Fruit fly (Drosophila melanogaster) whole organism, embryonic: ENCODE data around the gene CG34116.

Experiments used
- Ada2b ChIP-seq: fragments of 200-800 bp; sonication (Bioruptor generic); IDR thresholded peaks from 2 replicates; pipeline ENCODE4 v1.3.6; 2022; ENCODE audit warnings: missing biosample characterization, missing genetic modification characterization
- Atf6 ChIP-seq: fragments of 200-800 bp; sonication (Bioruptor generic); IDR thresholded peaks from 2 replicates; pipeline ENCODE4 v1.3.6; 2022; ENCODE audit warnings: missing biosample characterization, missing genetic modification characterization
- Bgb ChIP-seq: fragments of 200-800 bp; sonication (Bioruptor generic); IDR thresholded peaks from 2 replicates; pipeline ENCODE4 v1.3.6; 2022; ENCODE audit warnings: missing biosample characterization, missing genetic modification characterization; ENCODE audit not compliant: partially characterized antibody
- CG10366 ChIP-seq: fragments of 200-800 bp; sonication (Bioruptor generic); IDR thresholded peaks from 2 replicates; pipeline ENCODE4 v1.3.6; 2022; ENCODE audit warnings: missing biosample characterization, missing genetic modification characterization
- CG12071 ChIP-seq: fragments of 200-800 bp; sonication (Bioruptor generic); optimal IDR thresholded peaks from 3 replicates; lab custom pipeline; 2018; ENCODE audit warnings: missing biosample characterization, mild to moderate bottlenecking, missing genetic modification characterization
- CG13123 ChIP-seq: fragments of 200-800 bp; sonication (Bioruptor generic); optimal IDR thresholded peaks from 2 replicates; lab custom pipeline; 2016; ENCODE audit warnings: missing biosample characterization, missing genetic modification characterization
- CG14441 ChIP-seq: fragments of 200-800 bp; sonication (Bioruptor generic); IDR thresholded peaks from 2 replicates; pipeline ENCODE4 v1.3.6; 2022; ENCODE audit warnings: missing biosample characterization, missing genetic modification characterization
- CG14860 ChIP-seq: fragments of 200-800 bp; sonication (Bioruptor generic); IDR thresholded peaks from 3 replicates; pipeline ENCODE4 v1.3.6; 2022; ENCODE audit warnings: missing biosample characterization, missing genetic modification characterization; ENCODE audit not compliant: partially characterized antibody
- CG15601 ChIP-seq: fragments of 200-800 bp; sonication (Bioruptor generic); optimal IDR thresholded peaks from 3 replicates; lab custom pipeline; 2019; ENCODE audit warnings: missing biosample characterization, mild to moderate bottlenecking, missing genetic modification characterization, moderate library complexity
- CG16863 ChIP-seq: fragments of 200-800 bp; sonication (Bioruptor generic); optimal IDR thresholded peaks from 3 replicates; lab custom pipeline; 2016; ENCODE audit warnings: missing biosample characterization, missing genetic modification characterization
- CG17328 ChIP-seq: fragments of 200-800 bp; sonication (Bioruptor generic); IDR thresholded peaks from 2 replicates; pipeline ENCODE4 v1.3.6; 2022; ENCODE audit warnings: missing biosample characterization, missing genetic modification characterization
- CG17361 ChIP-seq: fragments of 200-800 bp; sonication (Bioruptor generic); IDR thresholded peaks from 3 replicates; pipeline ENCODE4 v1.3.6; 2022; ENCODE audit warnings: missing biosample characterization, missing genetic modification characterization
- CG1832 ChIP-seq: fragments of 200-800 bp; sonication (Bioruptor generic); optimal IDR thresholded peaks from 2 replicates; lab custom pipeline; 2017; ENCODE audit warnings: missing biosample characterization, mild to moderate bottlenecking, missing genetic modification characterization, inconsistent platforms
- CG34422 ChIP-seq: fragments of 200-800 bp; sonication (Bioruptor generic); IDR thresholded peaks from 3 replicates; pipeline ENCODE4 v1.3.6; 2022; ENCODE audit warnings: missing biosample characterization, missing genetic modification characterization
- CG3995 ChIP-seq: fragments of 200-800 bp; sonication (Bioruptor generic); optimal IDR thresholded peaks from 3 replicates; lab custom pipeline; 2016; ENCODE audit warnings: missing biosample characterization, missing genetic modification characterization
- CG4360 ChIP-seq: fragments of 200-800 bp; sonication (Bioruptor generic); IDR thresholded peaks from 2 replicates; pipeline ENCODE4 v1.3.6; 2022; ENCODE audit warnings: missing biosample characterization, missing genetic modification characterization
- CG4404 ChIP-seq: fragments of 200-800 bp; sonication (Bioruptor generic); IDR thresholded peaks from 2 replicates; pipeline ENCODE4 v1.3.6; 2022; ENCODE audit warnings: missing biosample characterization, missing genetic modification characterization
- CG6791 ChIP-seq: fragments of 200-800 bp; sonication (Bioruptor generic); IDR thresholded peaks from 3 replicates; pipeline ENCODE4 v1.3.6; 2022; ENCODE audit warnings: missing biosample characterization, missing genetic modification characterization; ENCODE audit not compliant: partially characterized antibody
- CG8924 ChIP-seq: fragments of 200-800 bp; optimal IDR thresholded peaks from 3 replicates; lab custom pipeline; 2019; ENCODE audit warnings: missing biosample characterization, mild to moderate bottlenecking, missing genetic modification characterization, moderate library complexity
- CG9797 ChIP-seq: fragments of 200-800 bp; sonication (Bioruptor generic); optimal IDR thresholded peaks from 3 replicates; lab custom pipeline; 2018; ENCODE audit warnings: missing biosample characterization, mild to moderate bottlenecking, missing genetic modification characterization
- CG9817 ChIP-seq: fragments of 200-800 bp; sonication (Bioruptor generic); optimal IDR thresholded peaks from 2 replicates; lab custom pipeline; 2018; ENCODE audit warnings: missing biosample characterization, mild to moderate bottlenecking, missing genetic modification characterization, moderate library complexity
- CoRest ChIP-seq: fragments of 200-800 bp; sonication (Bioruptor generic); optimal IDR thresholded peaks from 3 replicates; lab custom pipeline; 2018; ENCODE audit warnings: missing biosample characterization, mild to moderate bottlenecking, missing genetic modification characterization, moderate library complexity
- D19B ChIP-seq: fragments of 200-800 bp; sonication (Bioruptor generic); optimal IDR thresholded peaks from 2 replicates; lab custom pipeline; 2017; ENCODE audit warnings: missing biosample characterization, mild to moderate bottlenecking, missing genetic modification characterization
- Dip3 ChIP-seq: fragments of 200-800 bp; sonication (Bioruptor generic); optimal IDR thresholded peaks from 3 replicates; lab custom pipeline; 2016; ENCODE audit warnings: missing biosample characterization, missing genetic modification characterization
- HLH4C ChIP-seq: fragments of 200-800 bp; sonication (Bioruptor generic); IDR thresholded peaks from 3 replicates; pipeline ENCODE4 v1.3.6; 2022; ENCODE audit warnings: missing biosample characterization, missing genetic modification characterization; ENCODE audit not compliant: partially characterized antibody
- HLH54F ChIP-seq: fragments of 200-800 bp; sonication (Bioruptor generic); optimal IDR thresholded peaks from 3 replicates; lab custom pipeline; 2016; ENCODE audit warnings: missing biosample characterization, missing genetic modification characterization
- Lim3 ChIP-seq: fragments of 200-800 bp; sonication (Bioruptor generic); IDR thresholded peaks from 2 replicates; pipeline ENCODE4 v1.3.6; 2022; ENCODE audit warnings: missing biosample characterization, missing genetic modification characterization
- MBD-R2 ChIP-seq: fragments of 200-800 bp; sonication (Bioruptor generic); IDR thresholded peaks from 2 replicates; pipeline ENCODE4 v1.3.6; 2022; ENCODE audit warnings: missing biosample characterization, missing genetic modification characterization
- Max ChIP-seq: fragments of 200-800 bp; sonication (Bioruptor generic); optimal IDR thresholded peaks from 2 replicates; lab custom pipeline; 2016; ENCODE audit warnings: missing biosample characterization, mild to moderate bottlenecking, missing genetic modification characterization
- Med ChIP-seq: fragments of 200-800 bp; sonication (Bioruptor generic); peaks from one replicate; lab custom pipeline; 2016; ENCODE audit warnings: missing biosample characterization, missing genetic modification characterization, mild to moderate bottlenecking, inconsistent platforms, moderate library complexity
- NC2α ChIP-seq: fragments of 200-800 bp; sonication (Bioruptor generic); optimal IDR thresholded peaks from 2 replicates; lab custom pipeline; 2016; ENCODE audit warnings: missing biosample characterization, missing genetic modification characterization
- Oli ChIP-seq: fragments of 200-800 bp; sonication (Bioruptor generic); optimal IDR thresholded peaks from 2 replicates; lab custom pipeline; 2018; ENCODE audit warnings: missing biosample characterization, mild to moderate bottlenecking, missing genetic modification characterization, moderate library complexity
- Rfx ChIP-seq: fragments of 200-800 bp; sonication (Bioruptor generic); IDR thresholded peaks from 2 replicates; pipeline ENCODE4 v1.3.6; 2022; ENCODE audit warnings: missing biosample characterization, missing genetic modification characterization
- ab ChIP-seq: fragments of 200-800 bp; sonication (Bioruptor generic); optimal IDR thresholded peaks from 2 replicates; lab custom pipeline; 2016; ENCODE audit warnings: missing biosample characterization, missing genetic modification characterization
- bcd ChIP-seq: fragments of 200-800 bp; sonication (Bioruptor generic); optimal IDR thresholded peaks from 2 replicates; lab custom pipeline; 2017; ENCODE audit warnings: missing biosample characterization, mild to moderate bottlenecking, missing genetic modification characterization
- cas ChIP-seq: fragments of 200-800 bp; sonication (Bioruptor generic); IDR thresholded peaks from 2 replicates; pipeline ENCODE4 v1.3.6; 2022; ENCODE audit warnings: missing biosample characterization, missing genetic modification characterization
- chm ChIP-seq: fragments of 200-800 bp; sonication (Bioruptor generic); IDR thresholded peaks from 2 replicates; pipeline ENCODE4 v1.3.6; 2022; ENCODE audit warnings: missing biosample characterization, missing genetic modification characterization
- ci ChIP-seq: fragments of 200-800 bp; sonication (Bioruptor generic); IDR thresholded peaks from 3 replicates; pipeline ENCODE4 v1.3.6; 2022; ENCODE audit warnings: missing biosample characterization, missing genetic modification characterization
- croc ChIP-seq: fragments of 200-800 bp; sonication (Bioruptor generic); conservative IDR thresholded peaks from 3 replicates; pipeline ENCODE4 v1.3.6; 2022; ENCODE audit warnings: missing biosample characterization, missing genetic modification characterization
- crol ChIP-seq: fragments of 200-800 bp; sonication (Bioruptor generic); IDR thresholded peaks from 2 replicates; pipeline ENCODE4 v1.3.6; 2022; ENCODE audit warnings: missing biosample characterization, missing genetic modification characterization
- dm ChIP-seq: fragments of 200-800 bp; sonication (Bioruptor generic); optimal IDR thresholded peaks from 3 replicates; lab custom pipeline; 2016; ENCODE audit warnings: missing biosample characterization, missing genetic modification characterization
- dmrt11E ChIP-seq: fragments of 200-800 bp; sonication (Bioruptor generic); optimal IDR thresholded peaks from 3 replicates; lab custom pipeline; 2018; ENCODE audit warnings: missing biosample characterization, mild to moderate bottlenecking, missing genetic modification characterization, moderate library complexity
- dysf ChIP-seq: fragments of 200-800 bp; sonication (Bioruptor generic); IDR thresholded peaks from 3 replicates; pipeline ENCODE4 v1.3.6; 2022; ENCODE audit warnings: missing biosample characterization, missing genetic modification characterization
- kay ChIP-seq: fragments of 200-800 bp; sonication (Bioruptor generic); optimal IDR thresholded peaks from 2 replicates; lab custom pipeline; 2016; ENCODE audit warnings: missing biosample characterization, missing genetic modification characterization
- ken ChIP-seq: fragments of 200-800 bp; sonication (Bioruptor generic); IDR thresholded peaks from 3 replicates; pipeline ENCODE4 v1.3.6; 2022; ENCODE audit warnings: missing biosample characterization, missing genetic modification characterization
- klu ChIP-seq: fragments of 200-800 bp; sonication (Bioruptor generic); IDR thresholded peaks from 2 replicates; pipeline ENCODE4 v1.3.6; 2022; ENCODE audit warnings: missing biosample characterization, missing genetic modification characterization
- kni ChIP-seq: fragments of 200-800 bp; sonication (Bioruptor generic); optimal IDR thresholded peaks from 3 replicates; lab custom pipeline; 2017; ENCODE audit warnings: mild to moderate bottlenecking, missing biosample characterization, missing genetic modification reagents, missing genetic modification characterization
- salm ChIP-seq: fragments of 200-800 bp; sonication (Bioruptor generic); optimal IDR thresholded peaks from 2 replicates; lab custom pipeline; 2018; ENCODE audit warnings: missing biosample characterization, mild to moderate bottlenecking, missing genetic modification characterization
- seq ChIP-seq: fragments of 200-800 bp; sonication (Bioruptor generic); IDR thresholded peaks from 2 replicates; pipeline ENCODE4 v1.3.6; 2022; ENCODE audit warnings: missing biosample characterization, missing genetic modification characterization
- sr ChIP-seq: fragments of 200-800 bp; sonication (Bioruptor generic); IDR thresholded peaks from 3 replicates; pipeline ENCODE4 v1.3.6; 2022; ENCODE audit warnings: missing biosample characterization, missing genetic modification characterization
- tll ChIP-seq, 2 experiments: fragments of 200-800 bp in 1 of 2; fragments of >200 bp in 1 of 2; sonication (Bioruptor generic) in 1 of 2; optimal IDR thresholded peaks; 2 replicates each; lab custom pipeline; 2017 to 2019; ENCODE audit warnings: missing biosample characterization in 2 of 2, missing genetic modification characterization in 2 of 2, mild to moderate bottlenecking in 1 of 2, moderate library complexity in 1 of 2
- tup ChIP-seq: fragments of 200-800 bp; sonication (Bioruptor generic); optimal IDR thresholded peaks from 2 replicates; lab custom pipeline; 2016; ENCODE audit warnings: missing biosample characterization, mild to moderate bottlenecking, missing genetic modification characterization, moderate library complexity
- zen2 ChIP-seq: fragments of 200-800 bp; sonication (Bioruptor generic); IDR thresholded peaks from 3 replicates; pipeline ENCODE4 v1.3.6; 2022; ENCODE audit warnings: missing biosample characterization, missing genetic modification characterization; ENCODE audit not compliant: partially characterized antibody

The CG34116 gene

dm6 chr3L:19833227-19833626 is 27.4 kb upstream of the CG34116 start (continued):
- TF ChIP-seq CG4404 (GFP tag; lab: Robert Waterston, UW) (no peak), bcd (GFP tag; lab: Kevin White, UChicago) (no peak), HLH4C (no peak), kay (GFP tag; lab: Kevin White, UChicago) (no peak), CG4360 (GFP tag; lab: Robert Waterston, UW) (0 out of 2 replicates have a peak, but pooled peaks have one; percentile 13), klu (GFP tag; lab: Robert Waterston, UW) (no peak), NC2α (GFP tag; lab: Kevin White, UChicago) (no peak), sr (GFP tag; lab: Robert Waterston, UW) (peak; percentile 81), CG14860 (GFP tag; lab: Robert Waterston, UW) (no peak), chm (no peak), croc (no peak), tll (GFP tag; optimal IDR thresholded peaks at IDR 0.05; lab: Kevin White, UChicago) (no peak), Med (GFP tag; lab: Kevin White, UChicago) (peak; percentile 60), Ada2b (no peak), tup (GFP tag; lab: Kevin White, UChicago) (no peak), CG17361 (GFP tag; lab: Robert Waterston, UW) (no peak), zen2 (GFP tag; lab: Robert Waterston, UW) (no peak), dm (GFP tag; lab: Kevin White, UChicago) (no peak), CG16863 (GFP tag; lab: Kevin White, UChicago) (no peak), HLH54F (GFP tag; lab: Kevin White, UChicago) (no peak), CG1832 (GFP tag; lab: Kevin White, UChicago) (no peak), salm (tag; lab: Kevin White, UChicago) (no peak), dmrt11E (no peak), crol (GFP tag; lab: Robert Waterston, UW) (peak; percentile 70), Oli (tag; lab: Kevin White, UChicago) (no peak), ci (GFP tag; lab: Robert Waterston, UW) (no peak), ken (GFP tag; lab: Robert Waterston, UW) (no peak), CG3995 (GFP tag; lab: Kevin White, UChicago) (no peak), CoRest (no peak), Atf6 (GFP tag; lab: Robert Waterston, UW) (no peak), CG6791 (no peak), CG12071 (no peak), Lim3 (GFP tag; lab: Robert Waterston, UW) (no peak), cas (GFP tag; lab: Robert Waterston, UW) (no peak)

dm6 chr3L:19818701-19819100 is 12.9 kb upstream of the CG34116 start:
- TF ChIP-seq Max (no peak), CG34422 (GFP tag; lab: Robert Waterston, UW) (peak; percentile 10; the same call in 1 of the 3 replicates), CG14441 (GFP tag; lab: Robert Waterston, UW) (no peak), CG8924 (no peak), dysf (GFP tag; lab: Robert Waterston, UW) (no peak), CG10366 (GFP tag; lab: Robert Waterston, UW) (no peak), Dip3 (GFP tag; lab: Kevin White, UChicago) (no peak), NC2α (GFP tag; lab: Kevin White, UChicago) (no peak), Rfx (no peak), CG9797 (GFP tag; lab: Kevin White, UChicago) (no peak), MBD-R2 (GFP tag; lab: Robert Waterston, UW) (peak; percentile 10; the same call in 1 of the 2 replicates), D19B (no peak), ab (no peak), CG9817 (no peak), seq (GFP tag; lab: Robert Waterston, UW) (peak; percentile 28; the same call in 1 of the 2 replicates), CG15601 (tag; lab: Kevin White, UChicago) (no peak), CG17328 (GFP tag; lab: Robert Waterston, UW) (no peak), Bgb (GFP tag; lab: Robert Waterston, UW) (peak; percentile 31), CG13123 (no peak), kni (no peak)
